Worm (Caenorhabditis elegans) whole organism, mixed stage, embryonic: Measurements from ENCODE around the gene Y50E8A.12.

ENCODE experiments used
- M03D4.4 ChIP-seq: sonication (generic microtip); optimal IDR thresholded peaks from 2 replicates; lab custom pipeline; 2017; ENCODE audit warnings: mild to moderate bottlenecking, missing genetic modification characterization, missing compliant biosample characterization
- ces-1 ChIP-seq: fragments of 150-350 bp; optimal IDR thresholded peaks from 2 replicates; lab custom pipeline; 2014; ENCODE audit warnings: missing biosample characterization, missing genetic modification reagents, missing genetic modification characterization
- ham-2 ChIP-seq: fragments of 200-800 bp; sonication (Bioruptor generic); optimal IDR thresholded peaks from 2 replicates; lab custom pipeline; 2018; ENCODE audit warnings: mild to moderate bottlenecking, missing genetic modification characterization, missing compliant biosample characterization
- lin-32 ChIP-seq: fragments of 200-800 bp; sonication (Bioruptor generic); optimal IDR thresholded peaks from 2 replicates; lab custom pipeline; 2018; ENCODE audit warnings: mild to moderate bottlenecking, missing genetic modification characterization, missing compliant biosample characterization
- nhr-12 ChIP-seq: fragments of 150-350 bp; optimal IDR thresholded peaks from 2 replicates; lab custom pipeline; 2014; ENCODE audit warnings: missing biosample characterization, missing genetic modification characterization
- nhr-237 ChIP-seq: fragments of 150-350 bp; optimal IDR thresholded peaks from 2 replicates; lab custom pipeline; 2014; ENCODE audit warnings: missing biosample characterization, missing genetic modification characterization
- nhr-76 ChIP-seq: sonication (generic microtip); optimal IDR thresholded peaks from 2 replicates; lab custom pipeline; 2017; ENCODE audit warnings: missing biosample characterization, missing genetic modification characterization
- pha-4 ChIP-seq: fragments of 150-350 bp; optimal IDR thresholded peaks from 2 replicates; lab custom pipeline; 2018; ENCODE audit warnings: missing biosample characterization, missing genetic modification reagents, missing genetic modification characterization
- snpc-4 ChIP-seq: fragments of 150-350 bp; optimal IDR thresholded peaks from 2 replicates; lab custom pipeline; 2014; ENCODE audit warnings: missing biosample characterization, missing genetic modification characterization
- ztf-11 ChIP-seq: fragments of 150-350 bp; optimal IDR thresholded peaks from 2 replicates; lab custom pipeline; 2014; ENCODE audit warnings: missing biosample characterization, missing genetic modification characterization

DNA sequence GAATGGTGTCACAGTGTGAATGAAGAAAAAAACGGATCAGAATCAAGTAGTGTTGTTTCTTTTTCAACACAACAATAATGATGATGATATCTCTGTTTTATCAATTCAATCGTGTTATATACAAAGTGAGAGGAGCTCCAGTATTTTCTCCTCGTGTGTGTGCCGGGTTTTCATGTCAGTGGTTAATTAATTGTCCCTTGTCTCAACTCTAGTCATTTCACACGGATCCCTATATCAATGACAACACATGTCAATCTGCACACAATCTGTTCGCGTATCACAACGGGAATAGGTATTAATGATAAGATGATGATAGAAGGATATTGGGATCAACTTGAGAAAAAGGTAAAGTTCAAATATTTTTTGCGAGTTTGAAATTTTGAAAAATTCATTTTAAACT lies 16.4 kb upstream of the Y50E8A.12 start:
- TF ChIP-seq ztf-11 (tag; lab: Kevin White, UChicago) (no peak), nhr-237 (tag; lab: Kevin White, UChicago) (no peak), pha-4 (tag; lab: Kevin White, UChicago) (no peak), lin-32 (GFP tag; lab: Kevin White, UChicago) (no peak), M03D4.4 (tag; lab: Kevin White, UChicago) (no peak), nhr-76 (no peak), ham-2 (GFP tag; lab: Kevin White, UChicago) (no peak), ces-1 (GFP tag; lab: Kevin White, UChicago) (no peak), snpc-4 (no peak), nhr-12 (tag; lab: Kevin White, UChicago) (no peak)
